Worm (Caenorhabditis elegans): ENCODE measurements around the gene dpf-6.

The dpf-6 gene

ce11 chrIII:8036497-8036896 lies 1.5 kb upstream of the dpf-6 start:
- TF ChIP-seq nhr-28 (tag; optimal IDR thresholded peaks at IDR 0.05): peak; percentile 1
- no peak for TF ChIP-seq egl-27 (tag; optimal IDR thresholded peaks at IDR 0.05)
- no peak for TF ChIP-seq unc-62 (GFP tag; optimal IDR thresholded peaks at IDR 0.05 in 1 of 2)
- TF ChIP-seq unc-62 (tag; optimal IDR thresholded peaks at IDR 0.05): no peak
- TF ChIP-seq set-16 (GFP tag; IDR thresholded peaks at IDR 0.05): no peak
- no peak for TF ChIP-seq T20F7.1 (GFP tag; optimal IDR thresholded peaks at IDR 0.05)
- no peak for TF ChIP-seq unc-130 (GFP tag; optimal IDR thresholded peaks at IDR 0.05)

ce11 chrIII:8042775-8043174 lies 4.7 kb downstream of the dpf-6 start, which contains the start of gene K12H4.6:
TSS of gene K12H4.6 (minus strand) at chrIII:8042875.
- TF ChIP-seq spr-3 (GFP tag; optimal IDR thresholded peaks at IDR 0.05): no peak
- TF ChIP-seq dmd-6 (GFP tag; IDR thresholded peaks at IDR 0.05): no peak
- no peak for TF ChIP-seq tra-1 (GFP tag; IDR thresholded peaks at IDR 0.05)
- TF ChIP-seq nhr-11 (tag; optimal IDR thresholded peaks at IDR 0.05): no peak
- TF ChIP-seq jun-1 (tag; optimal IDR thresholded peaks at IDR 0.05): no peak
- TF ChIP-seq mes-2 (tag; optimal IDR thresholded peaks at IDR 0.05; ENCODE audit: poor library complexity, severe bottlenecking): no peak
- no peak for TF ChIP-seq mxl-2 (GFP tag; conservative IDR thresholded peaks at IDR 0.05)

ce11 chrIII:8043784-8044183 lies 5.7 kb downstream of the dpf-6 start:
- TF ChIP-seq zag-1 (tag; optimal IDR thresholded peaks at IDR 0.05): peak; percentile 54
- peak; percentile 68 for TF ChIP-seq cey-2 (tag; optimal IDR thresholded peaks at IDR 0.05; ENCODE audit: borderline replicate concordance, insufficient read depth)
- TF ChIP-seq Y48G9A.11 (GFP tag; IDR thresholded peaks at IDR 0.05): peak; percentile 96
- TF ChIP-seq nhr-10 (tag; optimal IDR thresholded peaks at IDR 0.05): peak; percentile 92
- TF ChIP-seq sdz-12 (GFP tag; optimal IDR thresholded peaks at IDR 0.05): peak; percentile 99
- no peak; the same call in 1 of the 2 replicates for TF ChIP-seq zfp-3 (GFP tag; conservative IDR thresholded peaks at IDR 0.05)
- TF ChIP-seq F37D6.2 (tag; optimal IDR thresholded peaks at IDR 0.05): peak; percentile 94
- peak; percentile 47 for TF ChIP-seq R02D3.7 (tag; optimal IDR thresholded peaks at IDR 0.05)
- 0 out of 2 replicates have a peak, but pooled peaks have one; percentile 83 for TF ChIP-seq tag-97 (GFP tag; IDR thresholded peaks at IDR 0.05)
- TF ChIP-seq ceh-44 (GFP tag; IDR thresholded peaks at IDR 0.05): peak; percentile 100
- peak; percentile 32 for TF ChIP-seq Y5F2A.4 (GFP tag; optimal IDR thresholded peaks at IDR 0.05)
- TF ChIP-seq vab-7 (GFP tag; IDR thresholded peaks at IDR 0.05): peak; percentile 100
- TF ChIP-seq F10B5.3 (tag; optimal IDR thresholded peaks at IDR 0.05): no peak
- no peak for TF ChIP-seq attf-4 (tag; optimal IDR thresholded peaks at IDR 0.05)
- peak; percentile 83 for TF ChIP-seq dmd-8 (GFP tag; IDR thresholded peaks at IDR 0.05)
- TF ChIP-seq ctbp-1 (GFP tag; IDR thresholded peaks at IDR 0.05): peak; percentile 95
- TF ChIP-seq ceh-62 (tag; optimal IDR thresholded peaks at IDR 0.05): peak; percentile 42
- TF ChIP-seq nhr-48 (tag; optimal IDR thresholded peaks at IDR 0.05): peak; percentile 78
- TF ChIP-seq nhr-102 (tag; optimal IDR thresholded peaks at IDR 0.05): peak; percentile 90
- peak; percentile 92 for TF ChIP-seq dpl-1 (GFP tag; optimal IDR thresholded peaks at IDR 0.05)
- peak; percentile 93 for TF ChIP-seq pha-4 (GFP tag; IDR thresholded peaks at IDR 0.05)
- peak; percentile 98 for TF ChIP-seq pha-4 (tag; optimal IDR thresholded peaks at IDR 0.05)
- TF ChIP-seq F49E8.2 (tag; optimal IDR thresholded peaks at IDR 0.05; ENCODE audit: borderline replicate concordance): peak; percentile 83
- no peak for TF ChIP-seq zip-11 (GFP tag; IDR thresholded peaks at IDR 0.05)
- peak; percentile 98 for TF ChIP-seq aha-1 (tag)
- TF ChIP-seq aly-2 (tag; optimal IDR thresholded peaks at IDR 0.05): peak; percentile 86
- TF ChIP-seq madf-9 (GFP tag; conservative IDR thresholded peaks at IDR 0.05): peak; percentile 97
- TF ChIP-seq F44E2.7 (GFP tag; IDR thresholded peaks at IDR 0.05): peak; percentile 76; the same call in 1 of the 2 replicates
- 0 out of 2 replicates have a peak, but pooled peaks have one; percentile 21 for TF ChIP-seq saeg-2 (GFP tag; IDR thresholded peaks at IDR 0.05)
- TF ChIP-seq arid-1 (GFP tag; conservative IDR thresholded peaks at IDR 0.05): peak; percentile 98
- TF ChIP-seq pqm-1 (tag; optimal IDR thresholded peaks at IDR 0.05): peak; percentile 86
- TF ChIP-seq mdl-1 (tag; optimal IDR thresholded peaks at IDR 0.05): peak; percentile 3 to 93
- no peak for TF ChIP-seq snpc-4 (tag; optimal IDR thresholded peaks at IDR 0.05)
- TF ChIP-seq ztf-11 (tag; optimal IDR thresholded peaks at IDR 0.05): no peak
- peak; percentile 82 for TF ChIP-seq ztf-7 (tag; optimal IDR thresholded peaks at IDR 0.05)
- TF ChIP-seq lsy-2 (tag; optimal IDR thresholded peaks at IDR 0.05): peak; percentile 96 to 98
